Worm (Caenorhabditis elegans): Measurements from ENCODE around the gene col-118.

ce11 chrIV:8816617-8817016 lies 31.4 kb upstream of the col-118 start:
- TF ChIP-seq aly-1 (tag; optimal IDR thresholded peaks at IDR 0.05) (no peak), flt-1 (GFP tag; IDR thresholded peaks at IDR 0.05) (no peak), F13C5.2 (tag; optimal IDR thresholded peaks at IDR 0.05) (no peak)
